Worm (Caenorhabditis elegans) whole organism, L2 larva: ENCODE data around the gene T05C7.8.

Experiments used
- C34F6.9 ChIP-seq: fragments of 150-350 bp; optimal IDR thresholded peaks from 2 replicates; lab custom pipeline; 2014; ENCODE audit warnings: missing biosample characterization, missing genetic modification characterization
- F13H6.1 ChIP-seq: sonication (generic microtip); optimal IDR thresholded peaks from 2 replicates; lab custom pipeline; 2016; ENCODE audit warnings: missing genetic modification characterization, missing compliant biosample characterization
- R02D3.7 ChIP-seq: fragments of 150-350 bp; optimal IDR thresholded peaks from 2 replicates; lab custom pipeline; 2014; ENCODE audit warnings: missing biosample characterization, missing genetic modification characterization
- Y55F3AM.14 ChIP-seq: fragments of 200-800 bp; sonication (Bioruptor generic); optimal IDR thresholded peaks from 2 replicates; lab custom pipeline; 2018; ENCODE audit warnings: mild to moderate bottlenecking, missing genetic modification characterization, missing compliant biosample characterization
- ZK546.5 ChIP-seq: sonication (generic microtip); optimal IDR thresholded peaks from 2 replicates; lab custom pipeline; 2017; ENCODE audit warnings: missing biosample characterization, missing genetic modification characterization
- ama-1 ChIP-seq: fragments of 150-350 bp; optimal IDR thresholded peaks from 2 replicates; lab custom pipeline; 2018; ENCODE audit warnings: inconsistent platforms
- blmp-1 ChIP-seq: sonication (generic microtip); optimal IDR thresholded peaks from 2 replicates; lab custom pipeline; 2017; ENCODE audit warnings: missing genetic modification characterization, mild to moderate bottlenecking, missing compliant biosample characterization, antibody characterized with exemption, moderate library complexity; ENCODE audit not compliant: insufficient read depth
- ceh-82 ChIP-seq: fragments of 150-350 bp; optimal IDR thresholded peaks from 2 replicates; lab custom pipeline; 2014; ENCODE audit warnings: missing biosample characterization, missing genetic modification characterization
- crh-2 ChIP-seq: sonication (generic microtip); optimal IDR thresholded peaks from 2 replicates; lab custom pipeline; 2017; ENCODE audit warnings: missing biosample characterization, missing genetic modification characterization
- egl-27 ChIP-seq: sonication (generic microtip); optimal IDR thresholded peaks from 3 replicates; lab custom pipeline; 2017; ENCODE audit warnings: missing biosample characterization, missing genetic modification reagents, missing genetic modification characterization
- elt-1 ChIP-seq: fragments of 150-350 bp; optimal IDR thresholded peaks from 2 replicates; lab custom pipeline; 2014; ENCODE audit warnings: missing biosample characterization, missing genetic modification characterization
- elt-3 ChIP-seq: sonication (generic microtip); optimal IDR thresholded peaks from 2 replicates; lab custom pipeline; 2017; ENCODE audit warnings: missing biosample characterization, missing genetic modification characterization
- fos-1 ChIP-seq: fragments of 150-350 bp; optimal IDR thresholded peaks from 2 replicates; lab custom pipeline; 2014; ENCODE audit warnings: missing biosample characterization, missing genetic modification characterization
- lin-39 ChIP-seq: fragments of 150-350 bp; optimal IDR thresholded peaks from 2 replicates; lab custom pipeline; 2014; ENCODE audit warnings: missing biosample characterization, missing genetic modification reagents, missing genetic modification characterization
- mab-5 ChIP-seq: fragments of 150-350 bp; optimal IDR thresholded peaks from 2 replicates; lab custom pipeline; 2014; ENCODE audit warnings: missing biosample characterization, missing genetic modification characterization
- mbf-1 ChIP-seq: sonication (generic microtip); optimal IDR thresholded peaks from 2 replicates; lab custom pipeline; 2017; ENCODE audit warnings: missing biosample characterization, missing genetic modification characterization
- mdl-1 ChIP-seq, 2 experiments: fragments of 150-350 bp in 1 of 2; sonication (generic microtip) in 1 of 2; optimal IDR thresholded peaks; 2 replicates each; lab custom pipeline; 2017; ENCODE audit warnings: missing biosample characterization in 2 of 2, missing genetic modification characterization in 2 of 2
- nhr-10 ChIP-seq: sonication (generic microtip); optimal IDR thresholded peaks from 2 replicates; lab custom pipeline; 2017; ENCODE audit warnings: missing biosample characterization, missing genetic modification characterization
- nhr-11 ChIP-seq: fragments of 150-350 bp; optimal IDR thresholded peaks from 2 replicates; lab custom pipeline; 2014; ENCODE audit warnings: missing biosample characterization, missing genetic modification characterization
- nhr-129 ChIP-seq: fragments of 150-350 bp; optimal IDR thresholded peaks from 2 replicates; lab custom pipeline; 2014; ENCODE audit warnings: missing biosample characterization, missing genetic modification characterization
- nhr-21 ChIP-seq: fragments of 150-350 bp; optimal IDR thresholded peaks from 2 replicates; lab custom pipeline; 2014; ENCODE audit warnings: missing biosample characterization, missing genetic modification characterization
- nhr-23 ChIP-seq: fragments of 150-350 bp; optimal IDR thresholded peaks from 2 replicates; lab custom pipeline; 2014; ENCODE audit warnings: missing biosample characterization, missing genetic modification reagents, missing genetic modification characterization
- nhr-237 ChIP-seq: fragments of 150-350 bp; optimal IDR thresholded peaks from 2 replicates; lab custom pipeline; 2014; ENCODE audit warnings: missing biosample characterization, missing genetic modification characterization
- nhr-6 ChIP-seq: fragments of 150-350 bp; optimal IDR thresholded peaks from 2 replicates; lab custom pipeline; 2014; ENCODE audit warnings: missing biosample characterization, missing genetic modification characterization
- nhr-77 ChIP-seq: fragments of 150-350 bp; optimal IDR thresholded peaks from 2 replicates; lab custom pipeline; 2014; ENCODE audit warnings: missing biosample characterization, missing genetic modification characterization
- peb-1 ChIP-seq: fragments of 150-350 bp; optimal IDR thresholded peaks from 2 replicates; lab custom pipeline; 2014; ENCODE audit warnings: missing biosample characterization, missing genetic modification characterization
- sma-3 ChIP-seq: sonication (generic microtip); optimal IDR thresholded peaks from 2 replicates; lab custom pipeline; 2016; ENCODE audit warnings: missing genetic modification reagents, missing genetic modification characterization, missing compliant biosample characterization
- sma-9 ChIP-seq, 2 experiments: fragments of 150-350 bp in 1 of 2; sonication (generic microtip) in 1 of 2; optimal IDR thresholded peaks; 2 replicates each; lab custom pipeline; 2014 to 2016; ENCODE audit warnings: missing genetic modification characterization in 2 of 2, mild to moderate bottlenecking in 1 of 2, missing biosample characterization in 1 of 2, missing compliant biosample characterization in 1 of 2, missing genetic modification reagents in 1 of 2, moderate library complexity in 1 of 2
- unc-55 ChIP-seq: fragments of 150-350 bp; sonication (generic microtip); optimal IDR thresholded peaks from 3 replicates; lab custom pipeline; 2014; ENCODE audit warnings: missing biosample characterization, missing genetic modification reagents, missing genetic modification characterization
- unc-62 ChIP-seq: fragments of 150-350 bp; optimal IDR thresholded peaks from 2 replicates; lab custom pipeline; 2014; ENCODE audit warnings: missing biosample characterization, missing genetic modification reagents, missing genetic modification characterization
- ztf-1 ChIP-seq: fragments of 200-800 bp; sonication (Bioruptor generic); conservative IDR thresholded peaks from 2 replicates; pipeline ENCODE4 v1.3.6; 2022; ENCODE audit warnings: missing genetic modification characterization, missing compliant biosample characterization
- ztf-11 ChIP-seq: sonication (generic microtip); optimal IDR thresholded peaks from 2 replicates; lab custom pipeline; 2017; ENCODE audit warnings: missing biosample characterization, missing genetic modification characterization
- ztf-4 ChIP-seq: fragments of 150-350 bp; optimal IDR thresholded peaks from 2 replicates; lab custom pipeline; 2014; ENCODE audit warnings: missing biosample characterization, missing genetic modification characterization

T05C7.8 gene

DNA sequence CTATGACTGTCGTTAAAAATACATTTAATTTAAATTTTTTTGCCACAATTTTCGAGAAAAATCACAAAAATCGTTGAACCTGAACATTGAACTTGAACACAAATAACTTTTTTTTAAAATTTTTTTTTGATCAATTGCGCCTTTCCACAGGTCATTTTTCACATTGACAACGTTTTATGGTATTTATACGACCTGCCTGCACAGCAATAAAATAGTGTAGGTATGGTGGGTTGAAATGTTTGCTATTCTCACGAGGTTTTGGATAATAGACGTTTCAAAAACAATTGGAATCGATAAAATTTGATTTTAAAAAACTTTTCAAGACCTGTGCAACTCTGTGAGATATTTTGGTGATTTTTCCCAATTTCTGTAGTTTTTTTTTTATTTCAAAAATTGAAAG lies 2.0 kb downstream of the T05C7.8 start:
- TF ChIP-seq mbf-1 (tag; lab: Kevin White, UChicago) (no peak), nhr-10 (tag; lab: Kevin White, UChicago) (no peak), mab-5 (tag; lab: Kevin White, UChicago) (no peak), lin-39 (tag; lab: Kevin White, UChicago) (no peak), mdl-1 (tag; optimal IDR thresholded peaks at IDR 0.05; lab: Kevin White, UChicago) (no peak), unc-55 (GFP tag; lab: Kevin White, UChicago) (no peak), nhr-6 (tag; lab: Kevin White, UChicago) (no peak), egl-27 (tag; lab: Kevin White, UChicago) (no peak), nhr-23 (no peak)

DNA sequence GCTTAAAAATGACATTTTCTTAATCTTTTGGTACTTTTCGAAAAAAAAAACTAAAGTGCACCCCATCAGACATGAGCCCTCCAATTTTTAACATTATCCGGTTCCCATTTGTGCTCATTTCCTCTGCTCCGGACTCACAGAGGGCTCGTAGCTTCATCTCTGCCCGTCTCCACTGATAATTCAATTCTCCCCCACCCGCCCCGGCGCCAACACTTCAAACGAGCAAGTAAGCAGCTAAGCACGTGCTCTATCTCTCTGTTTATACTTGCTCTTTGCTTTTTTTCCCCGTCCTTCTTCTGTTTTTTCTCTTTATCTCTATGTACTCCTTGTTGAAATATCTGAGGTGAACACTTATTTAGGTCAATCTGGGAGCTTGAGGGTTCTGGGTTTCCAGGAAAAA lies 3.0 kb downstream of the T05C7.8 start, which contains the start of gene T05C7.9:
TSS of gene T05C7.9 (plus strand) at position 72 of the 400 bp plus-strand sequence.
- TF ChIP-seq mab-5 (tag; lab: Kevin White, UChicago) (no peak), ztf-11 (tag; lab: Kevin White, UChicago) (no peak), mdl-1 (tag; optimal IDR thresholded peaks at IDR 0.05; lab: Kevin White, UChicago) (peak in 1 of 2 experiments; percentile 4), ZK546.5 (tag; lab: Kevin White, UChicago) (no peak), egl-27 (tag; lab: Kevin White, UChicago) (no peak), nhr-77 (tag; lab: Kevin White, UChicago) (no peak), sma-3 (GFP tag; lab: Kevin White, UChicago) (no peak), nhr-129 (tag; lab: Kevin White, UChicago) (peak; percentile 32), sma-9 (GFP tag; optimal IDR thresholded peaks at IDR 0.05; lab: Kevin White, UChicago) (peak; percentile 35), sma-9 (tag; optimal IDR thresholded peaks at IDR 0.05; lab: Kevin White, UChicago) (no peak), unc-62 (GFP tag; lab: Kevin White, UChicago) (no peak), F13H6.1 (tag; lab: Kevin White, UChicago) (peak; percentile 47), C34F6.9 (peak; percentile 37)

DNA sequence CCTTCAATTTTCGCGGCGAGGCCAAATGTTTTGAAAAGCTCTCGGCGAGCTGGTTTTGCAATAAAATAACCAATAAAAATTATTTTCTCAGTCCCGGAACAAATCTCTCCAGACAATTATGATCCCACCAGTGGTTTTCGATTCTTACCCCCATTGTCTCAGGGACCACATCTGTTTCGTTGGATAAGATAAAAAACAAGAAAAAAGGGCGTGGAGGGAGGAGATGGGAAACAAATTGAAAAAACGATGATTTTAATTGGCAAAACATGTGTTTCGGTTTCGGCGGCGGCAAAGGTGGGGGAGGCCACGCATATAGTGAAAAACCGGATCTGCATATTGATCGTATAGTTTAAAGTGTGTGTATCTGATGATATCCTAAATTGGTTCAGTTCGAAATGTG lies 4.8 kb downstream of the T05C7.8 start:
- TF ChIP-seq unc-55 (GFP tag; lab: Kevin White, UChicago) (no peak), nhr-237 (no peak)

DNA sequence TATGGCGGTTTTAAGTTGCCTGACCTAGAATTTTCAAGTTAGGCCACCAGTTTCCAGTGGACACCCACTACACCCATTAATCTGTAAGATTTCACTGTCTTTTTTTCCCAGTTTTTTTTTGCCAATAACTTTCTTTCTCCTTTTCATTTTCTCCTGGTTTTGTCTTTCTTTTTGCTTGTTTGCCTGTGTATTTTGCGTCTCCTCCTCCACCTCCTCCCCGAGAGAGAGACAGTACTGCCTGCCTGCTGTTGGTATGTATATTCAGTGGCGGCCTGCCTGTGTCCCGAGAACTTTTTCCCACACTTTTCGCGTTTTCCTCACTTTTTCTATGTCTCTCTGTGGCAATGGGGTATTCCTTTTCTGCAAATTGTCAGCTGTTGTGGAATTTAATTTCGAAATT lies 5.3 kb downstream of the T05C7.8 start:
- TF ChIP-seq unc-55 (GFP tag; lab: Kevin White, UChicago) (no peak), nhr-11 (tag; lab: Kevin White, UChicago) (no peak), ama-1 (lab: Kevin White, UChicago) (no peak), ztf-4 (tag; lab: Kevin White, UChicago) (no peak), elt-1 (tag; lab: Kevin White, UChicago) (no peak), nhr-23 (no peak), elt-3 (tag; lab: Kevin White, UChicago) (no peak), Y55F3AM.14 (GFP tag; lab: Kevin White, UChicago) (no peak), crh-2 (tag; lab: Kevin White, UChicago) (no peak)

DNA sequence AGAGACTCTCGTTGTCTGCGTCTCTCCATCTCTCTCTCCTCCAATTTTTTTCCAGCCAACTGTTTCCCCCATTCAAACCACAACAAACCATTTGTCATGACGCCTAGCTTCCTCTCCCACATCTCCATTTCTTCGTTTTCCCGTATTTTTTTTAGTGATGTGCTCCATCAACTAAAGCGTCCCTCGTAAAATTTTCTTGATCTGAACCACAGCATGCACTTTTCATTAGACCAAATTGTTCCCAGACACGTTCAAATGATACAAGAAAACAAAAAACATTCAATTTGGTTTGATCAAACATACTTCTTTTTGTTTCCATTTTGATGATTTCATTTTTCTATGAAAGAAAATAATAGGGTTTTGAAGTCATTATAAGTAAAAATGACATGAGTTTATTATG lies 6.1 kb downstream of the T05C7.8 start:
- TF ChIP-seq ama-1 (lab: Kevin White, UChicago) (no peak), ceh-82 (tag; lab: Kevin White, UChicago) (no peak), blmp-1 (no peak), unc-62 (GFP tag; lab: Kevin White, UChicago) (no peak)

DNA sequence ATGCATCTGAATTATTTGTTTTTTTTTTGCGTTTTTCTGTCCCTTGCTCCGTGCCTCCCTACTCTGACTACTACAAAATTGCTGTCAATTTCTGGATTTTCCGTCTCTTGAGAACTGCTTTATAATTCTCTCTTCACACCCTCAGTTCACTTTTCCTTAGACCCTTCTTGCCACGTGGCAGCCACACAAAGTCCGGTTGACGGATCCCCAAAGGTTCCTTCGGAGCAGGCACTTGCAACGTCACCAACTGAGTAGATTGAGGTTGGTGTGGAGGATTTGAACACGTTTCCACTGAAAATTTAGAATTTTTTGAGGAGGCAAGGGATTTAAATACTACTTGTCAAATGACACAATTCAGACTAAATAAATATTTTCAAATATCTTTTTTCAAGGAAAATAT lies 10.6 kb downstream of the T05C7.8 start:
- TF ChIP-seq ztf-1 (GFP tag; lab: Robert Waterston, UW) (no peak), egl-27 (tag; lab: Kevin White, UChicago) (no peak), peb-1 (tag; lab: Kevin White, UChicago) (no peak), nhr-129 (tag; lab: Kevin White, UChicago) (no peak)
- TF ChIP-seq, all 48 proteins: peak for 0

DNA sequence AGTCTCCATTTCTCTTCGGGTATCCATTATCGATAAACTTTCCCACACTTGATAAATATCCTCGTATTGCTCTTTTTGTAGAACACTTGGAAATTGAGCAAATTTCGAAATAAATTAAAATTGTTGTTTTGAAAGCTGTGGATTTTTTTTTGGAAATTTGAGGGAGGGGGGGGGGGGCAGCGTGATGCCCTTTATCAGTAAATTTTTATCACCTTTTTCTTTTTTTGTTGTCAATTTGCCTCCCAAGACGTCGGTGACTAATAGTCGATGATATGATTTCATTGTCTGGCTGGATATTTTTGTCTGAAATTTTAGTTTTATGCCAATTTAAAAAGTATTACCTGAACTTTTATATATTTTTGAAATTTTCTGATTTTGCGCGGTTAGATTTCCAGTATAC lies 13.8 kb downstream of the T05C7.8 start, which contains the start of gene scl-23:
TSS of gene scl-23 (minus strand) at position 101 of the 400 bp plus-strand sequence.
- TF ChIP-seq unc-55 (GFP tag; lab: Kevin White, UChicago) (no peak), blmp-1 (no peak), sma-3 (GFP tag; lab: Kevin White, UChicago) (no peak), R02D3.7 (tag; lab: Kevin White, UChicago) (no peak), peb-1 (tag; lab: Kevin White, UChicago) (no peak), nhr-21 (tag; lab: Kevin White, UChicago) (no peak), fos-1 (tag; lab: Kevin White, UChicago) (peak; percentile 30), nhr-6 (tag; lab: Kevin White, UChicago) (no peak)
- TF ChIP-seq, all 48 proteins: peak for 1
